Fruit fly (Drosophila melanogaster) Kc167 (cell line): Measurements from ENCODE around the gene CG5500.

Experiments used
- Myc ChIP-seq: fragments of >200 bp; optimal IDR thresholded peaks from 2 replicates; lab custom pipeline; 2017; ENCODE audit warnings: missing external identifiers
- Sin3A ChIP-seq: fragments of >200 bp; optimal IDR thresholded peaks from 2 replicates; lab custom pipeline; 2018; ENCODE audit warnings: missing external identifiers
- h ChIP-seq: fragments of >200 bp; optimal IDR thresholded peaks from 3 replicates; lab custom pipeline; 2018; ENCODE audit warnings: missing external identifiers
- insv ChIP-seq: fragments of >200 bp; optimal IDR thresholded peaks from 3 replicates; lab custom pipeline; 2018; ENCODE audit warnings: missing external identifiers
- psq ChIP-seq: fragments of >200 bp; optimal IDR thresholded peaks from 2 replicates; lab custom pipeline; 2017; ENCODE audit warnings: missing external identifiers
- ttk ChIP-seq: sonication (Bioruptor generic); optimal IDR thresholded peaks from 2 replicates; lab custom pipeline; 2017; ENCODE audit warnings: missing external identifiers

Gene CG5500

dm6 chr3R:26871061-26871460 is 5.4 kb upstream of the CG5500 start:
- no peak for TF ChIP-seq insv (lab: Kevin White, UChicago)
- TF ChIP-seq Myc (lab: Kevin White, UChicago) = no peak
- TF ChIP-seq psq (lab: Kevin White, UChicago) = no peak
- no peak for TF ChIP-seq Sin3A (lab: Kevin White, UChicago)

- TF ChIP-seq Sin3A (lab: Kevin White, UChicago) (no peak), psq (lab: Kevin White, UChicago) (no peak), ttk (lab: Kevin White, UChicago) (no peak), h (lab: Kevin White, UChicago) (no peak), Myc (lab: Kevin White, UChicago) (no peak)
Observed at dm6 chr3R:26871852-26872251, 4.6 kb upstream of the CG5500 start, which contains the start of gene SPARC. Gene SPARC, minus strand, starts transcription at chr3R:26871995.

dm6 chr3R:26875544-26876027 is 844 bp upstream of the CG5500 start, which contains the start of gene Rb97D:
Gene Rb97D, minus strand, starts transcription at chr3R:26875742.
- TF ChIP-seq ttk (lab: Kevin White, UChicago) (no peak), Myc (lab: Kevin White, UChicago) (no peak), h (lab: Kevin White, UChicago) (no peak), insv (lab: Kevin White, UChicago) (no peak), Sin3A (lab: Kevin White, UChicago) (no peak), psq (lab: Kevin White, UChicago) (no peak)

- TF ChIP-seq Sin3A (lab: Kevin White, UChicago) = no peak
- no peak for TF ChIP-seq h (lab: Kevin White, UChicago)
- no peak for TF ChIP-seq psq (lab: Kevin White, UChicago)
- no peak for TF ChIP-seq Myc (lab: Kevin White, UChicago)
- no peak for TF ChIP-seq insv (lab: Kevin White, UChicago)
- peak; percentile 27 for TF ChIP-seq ttk (lab: Kevin White, UChicago)
Observed at dm6 chr3R:26876851-26877250, 421 bp downstream of the CG5500 start.

- TF ChIP-seq Sin3A (lab: Kevin White, UChicago) = no peak
- no peak for TF ChIP-seq ttk (lab: Kevin White, UChicago)
- no peak for TF ChIP-seq psq (lab: Kevin White, UChicago)
- no peak for TF ChIP-seq Myc (lab: Kevin White, UChicago)
- no peak for TF ChIP-seq h (lab: Kevin White, UChicago)
- TF ChIP-seq insv (lab: Kevin White, UChicago) = no peak
Observed at dm6 chr3R:26881121-26881895, 4.9 kb downstream of the CG5500 start, which contains the start of the genes ro and T48. Gene ro, minus strand, starts transcription at chr3R:26881171. Gene T48, plus strand, starts transcription at chr3R:26881734.

- no peak for TF ChIP-seq psq (lab: Kevin White, UChicago)
- TF ChIP-seq insv (lab: Kevin White, UChicago) = no peak
- TF ChIP-seq Myc (lab: Kevin White, UChicago) = no peak
- TF ChIP-seq Sin3A (lab: Kevin White, UChicago) = no peak
- TF ChIP-seq ttk (lab: Kevin White, UChicago) = no peak
- TF ChIP-seq h (lab: Kevin White, UChicago) = no peak
Observed at dm6 chr3R:26882230-26883014, 6.0 kb downstream of the CG5500 start.

- TF ChIP-seq psq (lab: Kevin White, UChicago) (no peak), ttk (lab: Kevin White, UChicago) (no peak), Myc (lab: Kevin White, UChicago) (no peak), insv (lab: Kevin White, UChicago) (no peak), h (lab: Kevin White, UChicago) (no peak), Sin3A (lab: Kevin White, UChicago) (no peak)
Observed at dm6 chr3R:26883015-26883292, 6.5 kb downstream of the CG5500 start.

dm6 chr3R:26885192-26885591 is 8.8 kb downstream of the CG5500 start:
- TF ChIP-seq insv (lab: Kevin White, UChicago) = no peak
- no peak for TF ChIP-seq ttk (lab: Kevin White, UChicago)
- TF ChIP-seq Sin3A (lab: Kevin White, UChicago) = no peak
- TF ChIP-seq h (lab: Kevin White, UChicago) = no peak
- TF ChIP-seq psq (lab: Kevin White, UChicago) = no peak
- no peak for TF ChIP-seq Myc (lab: Kevin White, UChicago)

- TF ChIP-seq insv (lab: Kevin White, UChicago) = no peak
- no peak for TF ChIP-seq ttk (lab: Kevin White, UChicago)
- no peak for TF ChIP-seq psq (lab: Kevin White, UChicago)
- TF ChIP-seq h (lab: Kevin White, UChicago) = no peak
- no peak for TF ChIP-seq Myc (lab: Kevin White, UChicago)
Observed at dm6 chr3R:26886283-26886689, 9.9 kb downstream of the CG5500 start.

dm6 chr3R:26887155-26887554 is 10.7 kb downstream of the CG5500 start:
- TF ChIP-seq insv (lab: Kevin White, UChicago) (no peak), Myc (lab: Kevin White, UChicago) (no peak), h (lab: Kevin White, UChicago) (no peak)

dm6 chr3R:26888086-26888724 is 11.8 kb downstream of the CG5500 start:
- TF ChIP-seq psq (lab: Kevin White, UChicago) = no peak
- TF ChIP-seq Myc (lab: Kevin White, UChicago) = no peak
- TF ChIP-seq h (lab: Kevin White, UChicago) = no peak
- TF ChIP-seq insv (lab: Kevin White, UChicago) = no peak
- TF ChIP-seq Sin3A (lab: Kevin White, UChicago) = no peak
- TF ChIP-seq ttk (lab: Kevin White, UChicago) = no peak
